Worm (Caenorhabditis elegans): ENCODE results near the gene lec-10.

- TF ChIP-seq flt-1 (GFP tag; IDR thresholded peaks at IDR 0.05) (no peak), ceh-36 (tag; optimal IDR thresholded peaks at IDR 0.05) (no peak), tra-4 (tag; optimal IDR thresholded peaks at IDR 0.05) (no peak)
Measured at ce11 chrV:6453122-6453521, 35.8 kb downstream of the lec-10 start, which contains the start of gene acl-9.

All from whole organism, early embryonic.